6 fruit fly cellular contexts compared by ENCODE assay signal in genomic region chrX:18404632-18405238, dm6.
A peak's percentile ranks its signal among the peaks of the same experiment; 100 is the strongest.
TF ChIP-seq lines count a peak whose summit lies in the region.

No protein-coding gene starts in this region.

- no peak for TF ChIP-seq CTCF in whole organism, embryonic (GFP tag; optimal IDR thresholded peaks at IDR 0.05; lab: Kevin White, UChicago)

TF ChIP-seq in whole organism, 6 proteins besides CTCF, POLR2A, EP300 and RAD21:
- TF ChIP-seq pan (optimal IDR thresholded peaks at IDR 0.05; lab: Kevin White, UChicago), result peak; percentile 82
- no peak for TF ChIP-seq EcR (GFP tag; optimal IDR thresholded peaks at IDR 0.05; lab: Kevin White, UChicago)
- no peak for TF ChIP-seq CG8478 (optimal IDR thresholded peaks at IDR 0.05; lab: Kevin White, UChicago)
- peak; percentile 95 for TF ChIP-seq Dll (optimal IDR thresholded peaks at IDR 0.05; lab: Kevin White, UChicago)

TF ChIP-seq in whole organism, adult, 20 proteins besides CTCF, POLR2A, EP300 and RAD21 (continues in another document):
- TF ChIP-seq cnc (optimal IDR thresholded peaks at IDR 0.05; lab: Kevin White, UChicago) (no peak), Mnt (GFP tag; optimal IDR thresholded peaks at IDR 0.05; lab: Kevin White, UChicago) (no peak), CG12768 (GFP tag; optimal IDR thresholded peaks at IDR 0.05; lab: Kevin White, UChicago) (no peak), CG33017 (tag; optimal IDR thresholded peaks at IDR 0.05; lab: Kevin White, UChicago) (no peak), Clk (GFP tag; optimal IDR thresholded peaks at IDR 0.05; lab: Kevin White, UChicago) (no peak), Hr96 (GFP tag; optimal IDR thresholded peaks at IDR 0.05; lab: Kevin White, UChicago) (peak; percentile 52), CG11617 (GFP tag; optimal IDR thresholded peaks at IDR 0.05; lab: Kevin White, UChicago) (peak; percentile 51), CG5204 (GFP tag; optimal IDR thresholded peaks at IDR 0.05; lab: Kevin White, UChicago) (peak; percentile 54), bab1 (GFP tag; optimal IDR thresholded peaks at IDR 0.05; lab: Kevin White, UChicago) (peak; percentile 13), CG1620 (GFP tag; optimal IDR thresholded peaks at IDR 0.05; lab: Kevin White, UChicago) (no peak), toe (GFP tag; optimal IDR thresholded peaks at IDR 0.05; lab: Kevin White, UChicago) (no peak), Crg-1 (GFP tag; optimal IDR thresholded peaks at IDR 0.05; lab: Kevin White, UChicago) (no peak), CG14711 (tag; optimal IDR thresholded peaks at IDR 0.05; lab: Kevin White, UChicago) (no peak), tj (GFP tag; optimal IDR thresholded peaks at IDR 0.05; lab: Kevin White, UChicago) (peak; percentile 46), pad (GFP tag; optimal IDR thresholded peaks at IDR 0.05; lab: Kevin White, UChicago) (peak; percentile 28), cic (GFP tag; optimal IDR thresholded peaks at IDR 0.05; lab: Kevin White, UChicago) (peak; percentile 55), ovo (GFP tag; optimal IDR thresholded peaks at IDR 0.05; lab: Kevin White, UChicago) (peak; percentile 12), CG7101 (tag; optimal IDR thresholded peaks at IDR 0.05; lab: Kevin White, UChicago) (peak; percentile 8)

TF ChIP-seq in whole organism, embryonic, 481 proteins besides CTCF, POLR2A, EP300 and RAD21 (continues in another document):
- TF ChIP-seq bsh (GFP tag; optimal IDR thresholded peaks at IDR 0.05; lab: Kevin White, UChicago), result peak in 1 of 2 experiments; percentile 5
- TF ChIP-seq NC2α (GFP tag; optimal IDR thresholded peaks at IDR 0.05; lab: Kevin White, UChicago), result no peak
- TF ChIP-seq CG14014 (GFP tag; IDR thresholded peaks at IDR 0.05; lab: Robert Waterston, UW), result no peak
- TF ChIP-seq CG11504 (tag; optimal IDR thresholded peaks at IDR 0.05; lab: Kevin White, UChicago), result peak; percentile 35
- peak; percentile 2 for TF ChIP-seq eyg (GFP tag; optimal IDR thresholded peaks at IDR 0.05; lab: Kevin White, UChicago)
- TF ChIP-seq Med (GFP tag; lab: Kevin White, UChicago), result peak; percentile 88
- TF ChIP-seq yki (optimal IDR thresholded peaks at IDR 0.05; lab: Kevin White, UChicago), result peak; percentile 64
- TF ChIP-seq abd-A (tag; optimal IDR thresholded peaks at IDR 0.05; lab: Kevin White, UChicago), result no peak
- peak; percentile 97 for TF ChIP-seq D19B (GFP tag; optimal IDR thresholded peaks at IDR 0.05; lab: Kevin White, UChicago)
- peak; percentile 11 for TF ChIP-seq CHES-1-like (GFP tag; optimal IDR thresholded peaks at IDR 0.05; lab: Kevin White, UChicago)
- TF ChIP-seq CG2202 (tag; optimal IDR thresholded peaks at IDR 0.05; lab: Kevin White, UChicago), result no peak
- TF ChIP-seq caup (GFP tag; optimal IDR thresholded peaks at IDR 0.05; lab: Kevin White, UChicago; ENCODE audit: severe bottlenecking), result no peak
- no peak for TF ChIP-seq tio (GFP tag; optimal IDR thresholded peaks at IDR 0.05; lab: Kevin White, UChicago)
- TF ChIP-seq chif (GFP tag; optimal IDR thresholded peaks at IDR 0.05; lab: Kevin White, UChicago), result no peak
- TF ChIP-seq shn (GFP tag; optimal IDR thresholded peaks at IDR 0.05; lab: Kevin White, UChicago), result peak; percentile 67
- no peak for TF ChIP-seq CG1647 (GFP tag; optimal IDR thresholded peaks at IDR 0.05; lab: Kevin White, UChicago)
- TF ChIP-seq CG34422 (GFP tag; IDR thresholded peaks at IDR 0.05; lab: Robert Waterston, UW), result no peak; the same call in 2 of the 3 replicates
- TF ChIP-seq grau (tag; optimal IDR thresholded peaks at IDR 0.05; lab: Kevin White, UChicago), result peak; percentile 55

TF ChIP-seq in whole organism, prepupa, 60 proteins besides CTCF, POLR2A, EP300 and RAD21 (continues in another document):
- TF ChIP-seq CG16779 (tag; optimal IDR thresholded peaks at IDR 0.05; lab: Kevin White, UChicago), result no peak
- no peak for TF ChIP-seq salr (GFP tag; optimal IDR thresholded peaks at IDR 0.05; lab: Kevin White, UChicago)
- no peak for TF ChIP-seq CG6808 (GFP tag; optimal IDR thresholded peaks at IDR 0.05; lab: Kevin White, UChicago)
- TF ChIP-seq fd59A (GFP tag; optimal IDR thresholded peaks at IDR 0.05; lab: Kevin White, UChicago), result peak; percentile 30
- TF ChIP-seq Met (GFP tag; optimal IDR thresholded peaks at IDR 0.05; lab: Kevin White, UChicago), result peak; percentile 16
- TF ChIP-seq Blimp-1 (GFP tag; optimal IDR thresholded peaks at IDR 0.05; lab: Kevin White, UChicago), result no peak
- peak; percentile 77 for TF ChIP-seq svp (GFP tag; lab: Kevin White, UChicago)
- no peak for TF ChIP-seq fd85E (GFP tag; optimal IDR thresholded peaks at IDR 0.05; lab: Kevin White, UChicago)
- TF ChIP-seq CG10669 (GFP tag; optimal IDR thresholded peaks at IDR 0.05; lab: Kevin White, UChicago), result no peak
- no peak for TF ChIP-seq Sox15 (GFP tag; optimal IDR thresholded peaks at IDR 0.05; lab: Kevin White, UChicago)
- TF ChIP-seq Hr38 (GFP tag; optimal IDR thresholded peaks at IDR 0.05; lab: Kevin White, UChicago), result no peak
- TF ChIP-seq CG11762 (GFP tag; optimal IDR thresholded peaks at IDR 0.05; lab: Kevin White, UChicago; ENCODE audit: insufficient read depth), result no peak
- TF ChIP-seq Eip75B (GFP tag; optimal IDR thresholded peaks at IDR 0.05; lab: Kevin White, UChicago), result peak; percentile 12
- TF ChIP-seq CG9139 (GFP tag; optimal IDR thresholded peaks at IDR 0.05; lab: Kevin White, UChicago), result no peak
- no peak for TF ChIP-seq Smox (GFP tag; optimal IDR thresholded peaks at IDR 0.05; lab: Kevin White, UChicago)
- TF ChIP-seq CG6276 (GFP tag; optimal IDR thresholded peaks at IDR 0.05; lab: Kevin White, UChicago), result peak; percentile 36
- TF ChIP-seq Hr4 (GFP tag; optimal IDR thresholded peaks at IDR 0.05; lab: Kevin White, UChicago), result peak; percentile 66
- TF ChIP-seq CG8632 (GFP tag; optimal IDR thresholded peaks at IDR 0.05; lab: Kevin White, UChicago), result no peak
- no peak for TF ChIP-seq Ets21C (GFP tag; optimal IDR thresholded peaks at IDR 0.05; lab: Kevin White, UChicago)
- TF ChIP-seq pdm3 (GFP tag; optimal IDR thresholded peaks at IDR 0.05; lab: Kevin White, UChicago), result no peak

TF ChIP-seq in whole organism, pupa, 21 proteins besides CTCF, POLR2A, EP300 and RAD21:
- TF ChIP-seq CG4496 (GFP tag; IDR thresholded peaks at IDR 0.05; lab: Robert Waterston, UW) (peak; percentile 36; the same call in 1 of the 3 replicates), CG8159 (tag; optimal IDR thresholded peaks at IDR 0.05; lab: Kevin White, UChicago) (peak; percentile 15), Ets98B (GFP tag; IDR thresholded peaks at IDR 0.05; lab: Robert Waterston, UW) (no peak; the same call in 1 of the 2 replicates), CG8301 (tag; optimal IDR thresholded peaks at IDR 0.05; lab: Kevin White, UChicago) (peak; percentile 51), gl (tag; optimal IDR thresholded peaks at IDR 0.05; lab: Kevin White, UChicago) (peak; percentile 6), CG14655 (GFP tag; optimal IDR thresholded peaks at IDR 0.05; lab: Kevin White, UChicago) (peak; percentile 75), CG32121 (GFP tag; IDR thresholded peaks at IDR 0.05; lab: Robert Waterston, UW) (0 out of 2 replicates have a peak, but pooled peaks have one; percentile 8), CG15710 (tag; optimal IDR thresholded peaks at IDR 0.05; lab: Kevin White, UChicago) (peak; percentile 13), CG12605 (GFP tag; IDR thresholded peaks at IDR 0.05; lab: Robert Waterston, UW) (peak; percentile 61), CG34367 (tag; optimal IDR thresholded peaks at IDR 0.05; lab: Kevin White, UChicago) (no peak), EcR (GFP tag; optimal IDR thresholded peaks at IDR 0.05; lab: Kevin White, UChicago) (peak; percentile 35), CG17806 (tag; optimal IDR thresholded peaks at IDR 0.05; lab: Kevin White, UChicago) (no peak), CG9948 (tag; optimal IDR thresholded peaks at IDR 0.05; lab: Kevin White, UChicago) (peak; percentile 44)
TF ChIP-seq in whole organism, pupa: peak in this region for 10.

TF ChIP-seq in whole organism, wandering third instar larva, 38 proteins besides CTCF, POLR2A, EP300 and RAD21 (continues in another document):
- TF ChIP-seq dmrt93B (GFP tag; optimal IDR thresholded peaks at IDR 0.05; lab: Kevin White, UChicago) (no peak), woc (GFP tag; optimal IDR thresholded peaks at IDR 0.05; lab: Kevin White, UChicago) (no peak), Sp1 (GFP tag; optimal IDR thresholded peaks at IDR 0.05; lab: Kevin White, UChicago) (no peak), jim (GFP tag; optimal IDR thresholded peaks at IDR 0.05; lab: Kevin White, UChicago) (peak; percentile 1), sage (GFP tag; optimal IDR thresholded peaks at IDR 0.05; lab: Kevin White, UChicago) (no peak), lola (GFP tag; optimal IDR thresholded peaks at IDR 0.05; lab: Kevin White, UChicago) (no peak), tai (GFP tag; optimal IDR thresholded peaks at IDR 0.05; lab: Kevin White, UChicago) (no peak), Vsx2 (GFP tag; optimal IDR thresholded peaks at IDR 0.05; lab: Kevin White, UChicago; ENCODE audit: partially characterized antibody) (peak; percentile 90), Myc (optimal IDR thresholded peaks at IDR 0.05; lab: Kevin White, UChicago) (no peak), Abd-B (GFP tag; optimal IDR thresholded peaks at IDR 0.05; lab: Kevin White, UChicago) (no peak), Dfd (GFP tag; optimal IDR thresholded peaks at IDR 0.05; lab: Kevin White, UChicago) (no peak), dsf (GFP tag; optimal IDR thresholded peaks at IDR 0.05; lab: Kevin White, UChicago; ENCODE audit: borderline replicate concordance) (no peak), fru (GFP tag; optimal IDR thresholded peaks at IDR 0.05; lab: Kevin White, UChicago) (peak; percentile 0), dl (GFP tag; optimal IDR thresholded peaks at IDR 0.05; lab: Kevin White, UChicago; ENCODE audit: insufficient read depth in 1 of 2, partially characterized antibody in 2 of 2) (peak; percentile 90 to 93), brk (GFP tag; optimal IDR thresholded peaks at IDR 0.05; lab: Kevin White, UChicago) (no peak), CG32264 (GFP tag; optimal IDR thresholded peaks at IDR 0.05; lab: Kevin White, UChicago) (no peak), psq (GFP tag; optimal IDR thresholded peaks at IDR 0.05; lab: Kevin White, UChicago) (no peak), Hnf4 (GFP tag; optimal IDR thresholded peaks at IDR 0.05; lab: Kevin White, UChicago) (peak; percentile 15), Jra (GFP tag; optimal IDR thresholded peaks at IDR 0.05; lab: Kevin White, UChicago) (peak; percentile 3), usp (GFP tag; optimal IDR thresholded peaks at IDR 0.05; lab: Kevin White, UChicago) (no peak), HLH106 (tag; optimal IDR thresholded peaks at IDR 0.05; lab: Kevin White, UChicago) (no peak), ey (GFP tag; optimal IDR thresholded peaks at IDR 0.05; lab: Kevin White, UChicago) (no peak), GATAd (GFP tag; optimal IDR thresholded peaks at IDR 0.05; lab: Kevin White, UChicago) (no peak), N (GFP tag; optimal IDR thresholded peaks at IDR 0.05; lab: Kevin White, UChicago) (no peak), Hr78 (GFP tag; optimal IDR thresholded peaks at IDR 0.05; lab: Kevin White, UChicago) (no peak), Mio (GFP tag; optimal IDR thresholded peaks at IDR 0.05; lab: Kevin White, UChicago) (no peak), Hr83 (GFP tag; optimal IDR thresholded peaks at IDR 0.05; lab: Kevin White, UChicago; ENCODE audit: poor library complexity, severe bottlenecking) (no peak), CG9705 (GFP tag; optimal IDR thresholded peaks at IDR 0.05; lab: Kevin White, UChicago) (no peak)
